Worm (Caenorhabditis elegans) whole organism, early embryonic: Measurements from ENCODE around the gene str-172.

Experiments
- B0310.2 ChIP-seq: sonication (generic microtip); optimal IDR thresholded peaks from 2 replicates; lab custom pipeline; 2016; ENCODE audit warnings: mild to moderate bottlenecking, missing genetic modification characterization, missing compliant biosample characterization
- F13C5.2 ChIP-seq: sonication (generic microtip); optimal IDR thresholded peaks from 2 replicates; lab custom pipeline; 2017; ENCODE audit warnings: mild to moderate bottlenecking, missing genetic modification characterization, inconsistent platforms, missing compliant biosample characterization
- aly-1 ChIP-seq: sonication (generic microtip); optimal IDR thresholded peaks from 2 replicates; lab custom pipeline; 2016; ENCODE audit warnings: missing genetic modification characterization, missing compliant biosample characterization
- ama-1 ChIP-seq: fragments of 150-350 bp; optimal IDR thresholded peaks from 2 replicates; lab custom pipeline; 2014
- ceh-13 ChIP-seq: fragments of 200-800 bp; sonication (Bioruptor generic); optimal IDR thresholded peaks from 2 replicates; lab custom pipeline; 2018; ENCODE audit warnings: mild to moderate bottlenecking, missing genetic modification characterization, missing compliant biosample characterization
- ceh-36 ChIP-seq: sonication (generic microtip); optimal IDR thresholded peaks from 2 replicates; lab custom pipeline; 2016; ENCODE audit warnings: missing genetic modification characterization, inconsistent platforms, missing compliant biosample characterization
- ets-7 ChIP-seq: sonication (generic microtip); optimal IDR thresholded peaks from 2 replicates; lab custom pipeline; 2016; ENCODE audit warnings: missing genotype, missing genetic modification characterization, missing compliant biosample characterization
- flt-1 ChIP-seq: fragments of 200-800 bp; sonication (Bioruptor generic); IDR thresholded peaks from 2 replicates; pipeline ENCODE4 v1.3.6; 2022; ENCODE audit warnings: missing genetic modification characterization, missing compliant biosample characterization
- hmbx-1 ChIP-seq: sonication (generic microtip); optimal IDR thresholded peaks from 2 replicates; lab custom pipeline; 2016; ENCODE audit warnings: mild to moderate bottlenecking, missing genetic modification characterization, missing compliant biosample characterization
- hmg-4 ChIP-seq: fragments of 200-800 bp; sonication (Bioruptor generic); optimal IDR thresholded peaks from 2 replicates; lab custom pipeline; 2018; ENCODE audit warnings: mild to moderate bottlenecking, missing genetic modification characterization, missing compliant biosample characterization
- hnd-1 ChIP-seq: sonication (generic microtip); optimal IDR thresholded peaks from 2 replicates; lab custom pipeline; 2016; ENCODE audit warnings: missing genetic modification characterization, missing compliant biosample characterization
- pes-1 ChIP-seq: fragments of 200-800 bp; sonication (Bioruptor generic); IDR thresholded peaks from 2 replicates; pipeline ENCODE4 v1.3.6; 2022; ENCODE audit warnings: missing genetic modification reagents, missing genetic modification characterization, missing compliant biosample characterization
- scrt-1 ChIP-seq: fragments of 200-800 bp; sonication (Bioruptor generic); IDR thresholded peaks from 2 replicates; pipeline ENCODE4 v1.3.6; 2022; ENCODE audit warnings: missing genetic modification characterization, missing compliant biosample characterization
- sea-1 ChIP-seq: fragments of 200-800 bp; sonication (Bioruptor generic); conservative IDR thresholded peaks from 2 replicates; pipeline ENCODE4 v1.3.6; 2022; ENCODE audit warnings: missing genetic modification characterization, missing compliant biosample characterization
- tbx-11 ChIP-seq: fragments of 200-800 bp; sonication (Bioruptor generic); IDR thresholded peaks from 2 replicates; pipeline ENCODE4 v1.3.6; 2022; ENCODE audit warnings: missing genetic modification characterization, missing compliant biosample characterization
- tbx-37 ChIP-seq: fragments of 200-800 bp; sonication (Bioruptor generic); conservative IDR thresholded peaks from 2 replicates; pipeline ENCODE4 v1.3.6; 2022; ENCODE audit warnings: missing genetic modification reagents, missing genetic modification characterization, missing compliant biosample characterization
- tra-4 ChIP-seq: sonication (generic microtip); optimal IDR thresholded peaks from 2 replicates; lab custom pipeline; 2017; ENCODE audit warnings: missing genetic modification characterization, missing compliant biosample characterization

str-172 gene

ce11 chrIV:4821054-4821453 is 46.5 kb downstream of the str-172 start, which contains the start of gene H06H21.8:
TSS of gene H06H21.8 (minus strand) at chrIV:4821131.
- no peak for TF ChIP-seq tra-4 (tag; lab: Kevin White, UChicago)
- no peak for TF ChIP-seq scrt-1
- no peak for TF ChIP-seq ets-7 (tag; lab: Kevin White, UChicago)
- no peak for TF ChIP-seq tbx-37 (GFP tag; lab: Robert Waterston, UW)
- TF ChIP-seq B0310.2 (tag; lab: Kevin White, UChicago) = no peak
- no peak for TF ChIP-seq ceh-36 (tag; lab: Kevin White, UChicago)
- TF ChIP-seq flt-1 (GFP tag; lab: Robert Waterston, UW) = no peak
- no peak for TF ChIP-seq F13C5.2 (tag; lab: Kevin White, UChicago)
- no peak for TF ChIP-seq hmbx-1 (tag; lab: Kevin White, UChicago)
- no peak for TF ChIP-seq hnd-1 (tag; lab: Kevin White, UChicago)
- no peak for TF ChIP-seq ceh-13
- TF ChIP-seq aly-1 (tag; lab: Kevin White, UChicago) = no peak
- no peak for TF ChIP-seq tbx-11 (GFP tag; lab: Robert Waterston, UW)
- no peak for TF ChIP-seq ama-1 (lab: Kevin White, UChicago)
- no peak for TF ChIP-seq sea-1
- no peak for TF ChIP-seq hmg-4 (GFP tag; lab: Kevin White, UChicago)
- TF ChIP-seq pes-1 (GFP tag; lab: Robert Waterston, UW) = no peak
